Worm (Caenorhabditis elegans) whole organism, mixed stage, embryonic: Measurements from ENCODE around the gene hil-6.
A peak's percentile ranks its signal among the peaks of the same experiment; 100 is the strongest.

Experiments used
- M03D4.4 ChIP-seq: sonication (generic microtip); optimal IDR thresholded peaks from 2 replicates; lab custom pipeline; 2017; ENCODE audit warnings: mild to moderate bottlenecking, missing genetic modification characterization, missing compliant biosample characterization
- bed-3 ChIP-seq: fragments of 200-800 bp; sonication (Bioruptor generic); optimal IDR thresholded peaks from 3 replicates; lab custom pipeline; 2018; ENCODE audit warnings: mild to moderate bottlenecking, missing genetic modification characterization, moderate library complexity, missing compliant biosample characterization
- blmp-1 ChIP-seq: fragments of 150-350 bp; optimal IDR thresholded peaks from 2 replicates; lab custom pipeline; 2014; ENCODE audit warnings: missing biosample characterization, missing genetic modification characterization
- ceh-39 ChIP-seq: fragments of 150-350 bp; optimal IDR thresholded peaks from 2 replicates; lab custom pipeline; 2014; ENCODE audit warnings: missing biosample characterization, missing genetic modification characterization
- ceh-43 ChIP-seq: fragments of 200-800 bp; sonication (Bioruptor generic); optimal IDR thresholded peaks from 2 replicates; lab custom pipeline; 2018; ENCODE audit warnings: mild to moderate bottlenecking, missing genetic modification characterization, moderate library complexity, missing compliant biosample characterization
- ceh-83 ChIP-seq: fragments of 200-800 bp; sonication (Bioruptor generic); optimal IDR thresholded peaks from 2 replicates; lab custom pipeline; 2018; ENCODE audit warnings: mild to moderate bottlenecking, missing genetic modification characterization, missing compliant biosample characterization
- ces-1 ChIP-seq: fragments of 150-350 bp; optimal IDR thresholded peaks from 2 replicates; lab custom pipeline; 2014; ENCODE audit warnings: missing biosample characterization, missing genetic modification reagents, missing genetic modification characterization
- elt-1 ChIP-seq: sonication (generic microtip); optimal IDR thresholded peaks from 2 replicates; lab custom pipeline; 2017; ENCODE audit warnings: missing genetic modification characterization, mild to moderate bottlenecking, missing compliant biosample characterization, antibody characterized with exemption, moderate library complexity, borderline replicate concordance; ENCODE audit not compliant: insufficient read depth
- flh-1 ChIP-seq: fragments of 200-800 bp; sonication (Bioruptor generic); optimal IDR thresholded peaks from 2 replicates; lab custom pipeline; 2018; ENCODE audit warnings: mild to moderate bottlenecking, missing genetic modification characterization, moderate library complexity, missing compliant biosample characterization
- ham-2 ChIP-seq: fragments of 200-800 bp; sonication (Bioruptor generic); optimal IDR thresholded peaks from 2 replicates; lab custom pipeline; 2018; ENCODE audit warnings: mild to moderate bottlenecking, missing genetic modification characterization, missing compliant biosample characterization
- hlh-1 ChIP-seq: fragments of 150-350 bp; optimal IDR thresholded peaks from 2 replicates; lab custom pipeline; 2014; ENCODE audit warnings: missing biosample characterization, missing genetic modification reagents, missing genetic modification characterization
- lin-13 ChIP-seq: fragments of 150-350 bp; optimal IDR thresholded peaks from 2 replicates; lab custom pipeline; 2014; ENCODE audit warnings: missing biosample characterization, missing genetic modification characterization
- lin-32 ChIP-seq: fragments of 200-800 bp; sonication (Bioruptor generic); optimal IDR thresholded peaks from 2 replicates; lab custom pipeline; 2018; ENCODE audit warnings: mild to moderate bottlenecking, missing genetic modification characterization, missing compliant biosample characterization
- lsy-2 ChIP-seq: fragments of 150-350 bp; optimal IDR thresholded peaks from 2 replicates; lab custom pipeline; 2014; ENCODE audit warnings: missing biosample characterization, missing genetic modification characterization
- mep-1 ChIP-seq: fragments of 150-350 bp; optimal IDR thresholded peaks from 2 replicates; lab custom pipeline; 2017; ENCODE audit warnings: missing biosample characterization, missing genetic modification reagents, missing genetic modification characterization, inconsistent platforms
- nhr-12 ChIP-seq: fragments of 150-350 bp; optimal IDR thresholded peaks from 2 replicates; lab custom pipeline; 2014; ENCODE audit warnings: missing biosample characterization, missing genetic modification characterization
- nhr-2 ChIP-seq: fragments of 150-350 bp; optimal IDR thresholded peaks from 2 replicates; lab custom pipeline; 2014; ENCODE audit warnings: missing biosample characterization, missing genetic modification characterization
- nhr-237 ChIP-seq: fragments of 150-350 bp; optimal IDR thresholded peaks from 2 replicates; lab custom pipeline; 2014; ENCODE audit warnings: missing biosample characterization, missing genetic modification characterization
- nhr-28 ChIP-seq: fragments of 150-350 bp; optimal IDR thresholded peaks from 2 replicates; lab custom pipeline; 2014; ENCODE audit warnings: missing biosample characterization, missing genetic modification characterization
- pha-4 ChIP-seq: fragments of 150-350 bp; optimal IDR thresholded peaks from 2 replicates; lab custom pipeline; 2018; ENCODE audit warnings: missing biosample characterization, missing genetic modification reagents, missing genetic modification characterization
- sem-2 ChIP-seq: fragments of 200-800 bp; sonication (Bioruptor generic); optimal IDR thresholded peaks from 2 replicates; lab custom pipeline; 2018; ENCODE audit warnings: mild to moderate bottlenecking, missing genetic modification characterization, missing compliant biosample characterization
- snpc-4 ChIP-seq: fragments of 150-350 bp; optimal IDR thresholded peaks from 2 replicates; lab custom pipeline; 2014; ENCODE audit warnings: missing biosample characterization, missing genetic modification characterization
- sptf-1 ChIP-seq: sonication (generic microtip); optimal IDR thresholded peaks from 2 replicates; lab custom pipeline; 2017; ENCODE audit warnings: mild to moderate bottlenecking, missing genetic modification characterization, moderate library complexity, missing compliant biosample characterization
- tbx-8 ChIP-seq: fragments of 200-800 bp; sonication (Bioruptor generic); optimal IDR thresholded peaks from 2 replicates; lab custom pipeline; 2018; ENCODE audit warnings: mild to moderate bottlenecking, missing genetic modification characterization, moderate library complexity, missing compliant biosample characterization
- unc-120 ChIP-seq: sonication (generic microtip); optimal IDR thresholded peaks from 2 replicates; lab custom pipeline; 2017; ENCODE audit warnings: missing genetic modification characterization, missing compliant biosample characterization; ENCODE audit not compliant: poor library complexity, severe bottlenecking
- unc-39 ChIP-seq: fragments of 150-350 bp; optimal IDR thresholded peaks from 2 replicates; lab custom pipeline; 2014; ENCODE audit warnings: missing biosample characterization, missing genetic modification characterization
- unc-62 ChIP-seq: fragments of 150-350 bp; optimal IDR thresholded peaks from 2 replicates; lab custom pipeline; 2014; ENCODE audit warnings: missing biosample characterization, missing genetic modification reagents, missing genetic modification characterization
- zip-8 ChIP-seq: fragments of 150-350 bp; optimal IDR thresholded peaks from 2 replicates; lab custom pipeline; 2014; ENCODE audit warnings: missing biosample characterization, missing genetic modification characterization

Gene hil-6

ce11 chrV:2066780-2067179 is 35.4 kb upstream of the hil-6 start, which contains the start of gene nhr-86:
TSS of gene nhr-86 (minus strand) at chrV:2066850.
- TF ChIP-seq nhr-28 (tag; lab: Kevin White, UChicago) (peak; percentile 51), ceh-39 (peak; percentile 30), bed-3 (GFP tag; lab: Kevin White, UChicago) (no peak), nhr-2 (tag; lab: Kevin White, UChicago) (peak; percentile 31), ham-2 (GFP tag; lab: Kevin White, UChicago) (peak; percentile 53), lin-32 (no peak), unc-120 (peak; percentile 9)
- TF ChIP-seq, all 35 proteins: peak for 5

- TF ChIP-seq nhr-12 (tag; lab: Kevin White, UChicago) (no peak), nhr-237 (tag; lab: Kevin White, UChicago) (no peak)
Measured at ce11 chrV:2057324-2057723, 26.0 kb upstream of the hil-6 start, which contains the start of gene comt-3. TSS of gene comt-3 (plus strand) at chrV:2057537.

DNA sequence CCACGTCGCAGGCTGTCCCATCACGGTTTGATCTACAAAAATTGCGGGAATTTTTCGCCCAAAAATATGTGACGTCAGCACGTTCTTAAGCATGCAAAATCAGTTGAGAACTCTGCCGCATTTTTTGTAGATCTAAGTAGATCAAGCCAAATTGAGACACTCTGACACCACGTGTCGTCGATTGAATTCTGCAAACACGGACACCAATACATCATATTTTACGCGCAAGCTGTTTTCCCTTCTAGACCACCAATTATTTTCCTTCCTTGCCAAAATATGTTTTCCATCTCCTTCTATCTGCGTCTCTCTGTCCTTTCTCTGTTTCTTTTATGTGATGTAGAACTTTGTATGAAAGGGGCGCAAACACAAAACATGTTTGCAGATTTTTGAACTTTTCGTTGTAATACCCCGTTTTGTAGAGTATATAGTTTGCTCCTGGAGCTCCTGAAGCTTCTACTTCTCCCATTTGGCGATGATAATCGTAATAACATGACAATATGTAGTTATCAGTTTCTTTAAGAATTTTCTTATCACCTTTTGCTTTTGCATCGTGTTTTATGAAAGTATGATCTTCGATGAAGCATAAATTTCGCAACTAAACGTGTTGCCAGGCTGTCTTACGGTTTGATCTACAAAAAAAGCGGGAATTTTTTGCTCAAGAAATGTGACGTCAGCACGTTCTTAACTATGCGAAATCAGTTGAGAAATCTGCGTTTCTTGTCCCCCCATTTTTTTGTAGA is 24.6 kb upstream of the hil-6 start:
- no peak for TF ChIP-seq unc-62
- no peak for TF ChIP-seq lsy-2 (tag; lab: Kevin White, UChicago)
- no peak for TF ChIP-seq lin-13
- TF ChIP-seq mep-1 (tag; lab: Kevin White, UChicago): no peak
- TF ChIP-seq bed-3 (GFP tag; lab: Kevin White, UChicago): no peak
- TF ChIP-seq lin-32: no peak
- no peak for TF ChIP-seq nhr-28 (tag; lab: Kevin White, UChicago)
- TF ChIP-seq M03D4.4 (tag; lab: Kevin White, UChicago): no peak
- TF ChIP-seq tbx-8 (GFP tag; lab: Kevin White, UChicago): no peak
- TF ChIP-seq hlh-1: no peak
- no peak for TF ChIP-seq flh-1
- no peak for TF ChIP-seq ces-1 (GFP tag; lab: Kevin White, UChicago)
- no peak for TF ChIP-seq unc-120
- TF ChIP-seq zip-8 (tag; lab: Kevin White, UChicago): no peak
- no peak for TF ChIP-seq sem-2
- no peak for TF ChIP-seq blmp-1

- TF ChIP-seq nhr-237 (tag; lab: Kevin White, UChicago) (no peak), unc-62 (no peak), lin-13 (no peak), lin-32 (no peak), unc-39 (no peak)
Measured at ce11 chrV:2054254-2054653, 22.9 kb upstream of the hil-6 start.

DNA sequence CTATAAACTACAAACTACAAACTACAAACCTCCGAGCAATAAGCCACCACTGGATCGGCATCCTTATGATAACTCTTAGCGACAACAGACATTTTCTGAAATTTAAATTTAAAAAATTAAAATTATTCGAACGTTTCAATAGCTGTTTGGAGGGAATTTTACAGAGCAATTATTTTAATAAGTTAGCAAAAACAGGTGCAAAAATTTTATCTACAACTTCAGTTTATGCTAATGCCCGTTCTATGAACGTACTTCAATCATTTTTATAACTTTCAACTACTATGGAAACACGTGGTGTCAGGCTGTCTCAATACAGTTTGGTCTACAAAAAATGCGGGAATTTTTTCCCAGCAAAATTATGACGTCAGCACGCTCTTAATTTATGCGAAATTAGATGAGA is 22.2 kb upstream of the hil-6 start, which contains the start of gene comt-5:
comt-5 (minus strand) TSS at position 101 of the 400 bp plus-strand sequence.
- TF ChIP-seq pha-4 (tag; lab: Kevin White, UChicago) (no peak), bed-3 (GFP tag; lab: Kevin White, UChicago) (no peak), nhr-12 (tag; lab: Kevin White, UChicago) (no peak), M03D4.4 (tag; lab: Kevin White, UChicago) (no peak), sem-2 (no peak), zip-8 (tag; lab: Kevin White, UChicago) (no peak), sptf-1 (tag; lab: Kevin White, UChicago) (no peak), snpc-4 (tag; lab: Kevin White, UChicago) (no peak), unc-39 (no peak), ceh-83 (GFP tag; lab: Kevin White, UChicago) (no peak), ceh-43 (GFP tag; lab: Kevin White, UChicago) (no peak)

- TF ChIP-seq elt-1 (tag; lab: Kevin White, UChicago): no peak
- no peak for TF ChIP-seq sptf-1 (tag; lab: Kevin White, UChicago)
Measured at ce11 chrV:2051507-2051906, 20.2 kb upstream of the hil-6 start, which contains the start of gene Y40B10A.11. TSS of gene Y40B10A.11 (minus strand) at chrV:2051607.
